Worm (Caenorhabditis elegans): ENCODE data around the gene T06E8.8.

DNA sequence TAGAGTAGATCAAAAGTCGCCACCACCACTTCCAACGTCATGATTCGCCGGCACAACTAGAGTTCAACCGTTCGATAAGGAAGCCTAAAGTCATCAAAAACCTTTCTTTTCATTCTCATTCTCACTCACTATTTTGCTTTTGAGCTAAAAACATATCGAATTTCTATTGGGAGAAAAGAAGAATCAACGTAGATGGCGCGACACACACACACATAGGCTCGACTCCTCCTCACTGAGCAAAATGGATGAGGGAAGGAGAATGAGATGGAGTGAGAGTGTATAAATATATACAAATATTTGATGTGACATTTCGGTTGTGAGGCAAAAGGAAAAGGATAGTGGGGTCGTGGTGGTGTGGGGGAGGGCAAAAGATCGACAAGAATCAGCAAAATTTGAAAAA lies 1.2 kb downstream of the T06E8.8 start:
- TF ChIP-seq ama-1 (optimal IDR thresholded peaks at IDR 0.05): no peak
- no peak for TF ChIP-seq tbx-11 (GFP tag; IDR thresholded peaks at IDR 0.05)
- TF ChIP-seq B0310.2 (tag; optimal IDR thresholded peaks at IDR 0.05): no peak
- no peak for TF ChIP-seq F13C5.2 (tag; optimal IDR thresholded peaks at IDR 0.05)
